Fruit fly (Drosophila melanogaster) whole organism, embryonic: ENCODE data around the gene CG5644.

Source experiments
- Antp ChIP-seq: fragments of 200-800 bp; sonication (Bioruptor generic); optimal IDR thresholded peaks from 3 replicates; lab custom pipeline; 2016; ENCODE audit warnings: missing biosample characterization, missing genetic modification characterization
- Atf-2 ChIP-seq: fragments of 200-800 bp; sonication (Bioruptor generic); optimal IDR thresholded peaks from 2 replicates; lab custom pipeline; 2016; ENCODE audit warnings: missing biosample characterization, missing genetic modification characterization
- CG10209 ChIP-seq: fragments of 200-800 bp; sonication (Bioruptor generic); optimal IDR thresholded peaks from 3 replicates; lab custom pipeline; 2017; ENCODE audit warnings: missing biosample characterization, mild to moderate bottlenecking, missing genetic modification characterization, missing genetic modification reagents
- CG10654 ChIP-seq: fragments of 200-800 bp; sonication (Bioruptor generic); optimal IDR thresholded peaks from 2 replicates; lab custom pipeline; 2016; ENCODE audit warnings: missing biosample characterization, missing genetic modification characterization
- CG10959 ChIP-seq: fragments of 200-800 bp; sonication (Bioruptor generic); IDR thresholded peaks from 2 replicates; pipeline ENCODE4 v1.3.6; 2022; ENCODE audit warnings: missing biosample characterization, missing genetic modification characterization
- CG11247 ChIP-seq: fragments of 200-800 bp; sonication (Bioruptor generic); IDR thresholded peaks from 2 replicates; pipeline ENCODE4 v1.3.6; 2022; ENCODE audit warnings: missing biosample characterization, missing genetic modification characterization
- CG11723 ChIP-seq: fragments of 200-800 bp; sonication (Bioruptor generic); optimal IDR thresholded peaks from 2 replicates; lab custom pipeline; 2017; ENCODE audit warnings: missing biosample characterization, mild to moderate bottlenecking, missing genetic modification characterization
- CG15011 ChIP-seq: fragments of 200-800 bp; sonication (Bioruptor generic); optimal IDR thresholded peaks from 3 replicates; lab custom pipeline; 2018; ENCODE audit warnings: missing biosample characterization, mild to moderate bottlenecking, missing genetic modification characterization
- CG1529 ChIP-seq: fragments of 200-800 bp; sonication (Bioruptor generic); optimal IDR thresholded peaks from 3 replicates; lab custom pipeline; 2018; ENCODE audit warnings: missing biosample characterization, missing genetic modification characterization
- CG15601 ChIP-seq: fragments of 200-800 bp; sonication (Bioruptor generic); optimal IDR thresholded peaks from 3 replicates; lab custom pipeline; 2019; ENCODE audit warnings: missing biosample characterization, mild to moderate bottlenecking, missing genetic modification characterization, moderate library complexity
- CG17612 ChIP-seq: fragments of 200-800 bp; sonication (Bioruptor generic); IDR thresholded peaks from 2 replicates; pipeline ENCODE4 v1.3.6; 2022; ENCODE audit warnings: missing biosample characterization, missing genetic modification characterization
- CG18011 ChIP-seq: fragments of 200-800 bp; sonication (Bioruptor generic); optimal IDR thresholded peaks from 2 replicates; lab custom pipeline; 2017; ENCODE audit warnings: missing biosample characterization, missing genetic modification characterization, mild to moderate bottlenecking, moderate library complexity, missing genotype
- CG18262 ChIP-seq: fragments of 200-800 bp; optimal IDR thresholded peaks from 3 replicates; lab custom pipeline; 2019; ENCODE audit warnings: missing biosample characterization, mild to moderate bottlenecking, missing genetic modification characterization, moderate library complexity
- CG18764 ChIP-seq: fragments of 200-800 bp; sonication (Bioruptor generic); optimal IDR thresholded peaks from 3 replicates; lab custom pipeline; 2016; ENCODE audit warnings: missing biosample characterization, missing genetic modification characterization
- CG2712 ChIP-seq: fragments of 200-800 bp; optimal IDR thresholded peaks from 3 replicates; lab custom pipeline; 2019; ENCODE audit warnings: missing biosample characterization, mild to moderate bottlenecking, missing genetic modification characterization, moderate library complexity
- CG3838 ChIP-seq: fragments of 200-800 bp; sonication (Bioruptor generic); optimal IDR thresholded peaks from 3 replicates; lab custom pipeline; 2016; ENCODE audit warnings: missing biosample characterization, missing genetic modification characterization
- CG6791 ChIP-seq: fragments of 200-800 bp; sonication (Bioruptor generic); IDR thresholded peaks from 3 replicates; pipeline ENCODE4 v1.3.6; 2022; ENCODE audit warnings: missing biosample characterization, missing genetic modification characterization; ENCODE audit not compliant: partially characterized antibody
- CG7745 ChIP-seq: fragments of 200-800 bp; sonication (Bioruptor generic); optimal IDR thresholded peaks from 2 replicates; lab custom pipeline; 2018; ENCODE audit warnings: missing biosample characterization, mild to moderate bottlenecking, missing genetic modification characterization, moderate library complexity
- CG7963 ChIP-seq: fragments of 200-800 bp; sonication (Bioruptor generic); IDR thresholded peaks from 3 replicates; pipeline ENCODE4 v1.3.6; 2022; ENCODE audit warnings: missing biosample characterization, missing genetic modification characterization; ENCODE audit not compliant: partially characterized antibody
- CG8290 ChIP-seq, 3 experiments: fragments of 200-800 bp; sonication (Bioruptor generic); optimal IDR thresholded peaks; 2 replicates each; lab custom pipeline; 2016 to 2019; ENCODE audit warnings: missing biosample characterization in 3 of 3, missing genetic modification characterization in 3 of 3, mild to moderate bottlenecking in 2 of 3, moderate library complexity in 1 of 3
- CG8924 ChIP-seq: fragments of 200-800 bp; optimal IDR thresholded peaks from 3 replicates; lab custom pipeline; 2019; ENCODE audit warnings: missing biosample characterization, mild to moderate bottlenecking, missing genetic modification characterization, moderate library complexity
- CkIIα-i1 ChIP-seq: fragments of 200-800 bp; sonication (Bioruptor generic); IDR thresholded peaks from 2 replicates; pipeline ENCODE4 v1.3.6; 2022; ENCODE audit warnings: missing biosample characterization, missing genetic modification characterization
- CoRest ChIP-seq: fragments of 200-800 bp; sonication (Bioruptor generic); optimal IDR thresholded peaks from 3 replicates; lab custom pipeline; 2018; ENCODE audit warnings: missing biosample characterization, mild to moderate bottlenecking, missing genetic modification characterization, moderate library complexity
- Dbx ChIP-seq: fragments of 200-800 bp; sonication (Bioruptor generic); IDR thresholded peaks from 3 replicates; pipeline ENCODE4 v1.3.6; 2022; ENCODE audit warnings: missing biosample characterization, missing genetic modification characterization
- Fer3 ChIP-seq: fragments of 200-800 bp; sonication (Bioruptor generic); optimal IDR thresholded peaks from 2 replicates; lab custom pipeline; 2018; ENCODE audit warnings: missing biosample characterization, mild to moderate bottlenecking, missing genetic modification characterization, moderate library complexity
- Kr ChIP-seq: fragments of 200-800 bp; sonication (Bioruptor generic); optimal IDR thresholded peaks from 2 replicates; lab custom pipeline; 2017; ENCODE audit warnings: missing biosample characterization, mild to moderate bottlenecking, missing genetic modification characterization
- Lim3 ChIP-seq: fragments of 200-800 bp; sonication (Bioruptor generic); IDR thresholded peaks from 2 replicates; pipeline ENCODE4 v1.3.6; 2022; ENCODE audit warnings: missing biosample characterization, missing genetic modification characterization
- Mad ChIP-seq: fragments of 200-800 bp; sonication (Bioruptor generic); optimal IDR thresholded peaks from 2 replicates; lab custom pipeline; 2016; ENCODE audit warnings: missing biosample characterization, missing genetic modification characterization
- Nf-YC ChIP-seq: fragments of 200-800 bp; optimal IDR thresholded peaks from 3 replicates; lab custom pipeline; 2019; ENCODE audit warnings: missing biosample characterization, mild to moderate bottlenecking, missing genetic modification characterization, moderate library complexity
- NfI ChIP-seq: fragments of 200-800 bp; sonication (Bioruptor generic); optimal IDR thresholded peaks from 3 replicates; lab custom pipeline; 2018; ENCODE audit warnings: missing biosample characterization, mild to moderate bottlenecking, missing genetic modification characterization, moderate library complexity
- Oli ChIP-seq: fragments of 200-800 bp; sonication (Bioruptor generic); optimal IDR thresholded peaks from 2 replicates; lab custom pipeline; 2018; ENCODE audit warnings: missing biosample characterization, mild to moderate bottlenecking, missing genetic modification characterization, moderate library complexity
- ara ChIP-seq: fragments of 200-800 bp; sonication (Bioruptor generic); IDR thresholded peaks from 2 replicates; pipeline ENCODE4 v1.3.6; 2022; ENCODE audit warnings: missing biosample characterization, missing genetic modification characterization
- crc ChIP-seq: fragments of 200-800 bp; sonication (Bioruptor generic); optimal IDR thresholded peaks from 2 replicates; lab custom pipeline; 2016; ENCODE audit warnings: missing biosample characterization, missing genetic modification characterization
- crol ChIP-seq: fragments of 200-800 bp; sonication (Bioruptor generic); IDR thresholded peaks from 2 replicates; pipeline ENCODE4 v1.3.6; 2022; ENCODE audit warnings: missing biosample characterization, missing genetic modification characterization
- dm ChIP-seq: fragments of 200-800 bp; sonication (Bioruptor generic); optimal IDR thresholded peaks from 3 replicates; lab custom pipeline; 2016; ENCODE audit warnings: missing biosample characterization, missing genetic modification characterization
- fd3F ChIP-seq: fragments of 200-800 bp; sonication (Bioruptor generic); optimal IDR thresholded peaks from 2 replicates; lab custom pipeline; 2018; ENCODE audit warnings: missing biosample characterization, mild to moderate bottlenecking, missing genetic modification characterization, moderate library complexity
- gcm ChIP-seq: fragments of 200-800 bp; sonication (Bioruptor generic); optimal IDR thresholded peaks from 2 replicates; lab custom pipeline; 2019; ENCODE audit warnings: missing biosample characterization, mild to moderate bottlenecking, missing genetic modification characterization, moderate library complexity
- gfzf ChIP-seq: fragments of 200-800 bp; sonication (Bioruptor generic); optimal IDR thresholded peaks from 2 replicates; lab custom pipeline; 2016; ENCODE audit warnings: missing biosample characterization, mild to moderate bottlenecking, missing genetic modification characterization, moderate library complexity
- hbn ChIP-seq: fragments of 200-800 bp; sonication (Bioruptor generic); IDR thresholded peaks from 2 replicates; pipeline ENCODE4 v1.3.6; 2022; ENCODE audit warnings: missing biosample characterization, missing genetic modification characterization; ENCODE audit not compliant: partially characterized antibody
- sima ChIP-seq: fragments of 200-800 bp; sonication (Bioruptor generic); optimal IDR thresholded peaks from 2 replicates; lab custom pipeline; 2016; ENCODE audit warnings: missing biosample characterization, missing genetic modification characterization
- slou ChIP-seq: fragments of 200-800 bp; sonication (Bioruptor generic); optimal IDR thresholded peaks from 3 replicates; lab custom pipeline; 2016; ENCODE audit warnings: missing biosample characterization, missing genetic modification characterization
- stwl ChIP-seq: fragments of 200-800 bp; sonication (Bioruptor generic); optimal IDR thresholded peaks from 3 replicates; lab custom pipeline; 2018; ENCODE audit warnings: missing biosample characterization, mild to moderate bottlenecking, missing genetic modification characterization, moderate library complexity
- tll ChIP-seq, 2 experiments: fragments of 200-800 bp in 1 of 2; fragments of >200 bp in 1 of 2; sonication (Bioruptor generic) in 1 of 2; optimal IDR thresholded peaks; 2 replicates each; lab custom pipeline; 2017 to 2019; ENCODE audit warnings: missing biosample characterization in 2 of 2, missing genetic modification characterization in 2 of 2, mild to moderate bottlenecking in 1 of 2, moderate library complexity in 1 of 2
- toy ChIP-seq: fragments of 200-800 bp; sonication (Bioruptor generic); IDR thresholded peaks from 2 replicates; pipeline ENCODE4 v1.3.6; 2022; ENCODE audit warnings: missing biosample characterization, missing genetic modification characterization
- tx ChIP-seq: fragments of 200-800 bp; sonication (Bioruptor generic); optimal IDR thresholded peaks from 2 replicates; lab custom pipeline; 2016; ENCODE audit warnings: missing biosample characterization, missing genetic modification characterization
- usp ChIP-seq: fragments of >200 bp; optimal IDR thresholded peaks from 2 replicates; lab custom pipeline; 2017; ENCODE audit warnings: missing biosample characterization, missing genetic modification characterization
- vnd ChIP-seq: fragments of 200-800 bp; sonication (Bioruptor generic); IDR thresholded peaks from 3 replicates; pipeline ENCODE4 v1.3.6; 2022; ENCODE audit warnings: missing biosample characterization, missing genetic modification characterization; ENCODE audit not compliant: partially characterized antibody

Gene CG5644

DNA sequence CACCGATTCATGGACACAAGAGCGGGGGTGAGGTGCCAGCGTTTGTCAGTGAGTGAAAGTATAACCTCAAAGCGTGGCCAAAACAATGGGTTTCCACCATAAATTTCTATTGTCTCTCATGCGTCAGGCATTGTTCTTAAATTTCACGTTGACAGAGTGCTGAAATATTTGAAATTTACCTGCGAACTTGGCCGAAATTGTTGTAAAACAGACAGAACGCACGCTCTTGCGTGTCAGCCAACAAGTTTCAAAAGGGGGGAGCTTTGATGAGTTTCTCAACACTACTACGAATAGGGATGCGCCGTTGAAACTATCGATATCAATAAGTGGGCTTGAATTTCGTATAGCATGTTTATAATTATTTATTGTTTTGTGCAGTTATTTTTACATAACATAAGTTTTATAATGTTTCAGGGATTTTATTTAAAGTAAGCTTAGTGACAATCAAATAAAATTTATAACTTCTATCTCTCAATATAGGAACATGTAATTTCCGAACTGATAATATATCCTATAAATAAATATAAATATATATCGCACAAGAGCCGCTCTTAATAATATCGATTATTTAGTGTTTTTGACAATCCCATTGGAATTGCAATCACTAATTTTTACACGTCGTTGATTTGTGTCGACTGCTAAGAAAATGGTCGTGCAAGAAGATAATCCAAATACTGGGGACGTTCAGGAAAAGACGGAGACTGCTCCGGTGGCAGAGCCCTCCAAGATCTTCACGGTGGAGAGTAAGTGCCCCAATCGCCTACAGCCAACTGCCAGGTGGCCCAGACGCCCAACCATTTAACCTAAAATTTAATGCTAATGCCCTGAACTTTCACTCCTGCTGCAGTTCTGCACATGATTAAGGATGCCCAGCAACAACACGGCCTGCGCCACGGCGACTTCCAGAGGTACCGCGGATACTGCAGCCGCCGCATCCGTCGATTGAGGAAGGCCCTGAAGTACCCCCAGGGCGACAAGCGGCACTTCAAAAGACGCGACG lies 4.9 kb downstream of the CG5644 start, which contains the start of the genes pix and Srp68 (continued):
- TF ChIP-seq Kr (GFP tag; lab: Kevin White, UChicago) (no peak), usp (GFP tag; lab: Kevin White, UChicago) (no peak), CG7963 (GFP tag; lab: Robert Waterston, UW) (no peak), Nf-YC (tag; lab: Kevin White, UChicago) (peak; percentile 73), sima (GFP tag; lab: Kevin White, UChicago) (no peak), Mad (GFP tag; lab: Kevin White, UChicago) (peak; percentile 15), CG6791 (GFP tag; lab: Robert Waterston, UW) (0 out of 3 replicates have a peak, but pooled peaks have one; percentile 33), CG8290 (GFP tag; optimal IDR thresholded peaks at IDR 0.05; lab: Kevin White, UChicago) (peak; percentile 53), CG8290 (tag; optimal IDR thresholded peaks at IDR 0.05; lab: Kevin White, UChicago) (peak in 1 of 2 experiments; percentile 39), CG11723 (GFP tag; lab: Kevin White, UChicago) (no peak), CkIIα-i1 (GFP tag; lab: Robert Waterston, UW) (no peak), Oli (tag; lab: Kevin White, UChicago) (no peak), CG1529 (GFP tag; lab: Kevin White, UChicago) (peak; percentile 55), CG10654 (GFP tag; lab: Kevin White, UChicago) (peak; percentile 27), CG10959 (GFP tag; lab: Robert Waterston, UW) (no peak), CG11247 (GFP tag; lab: Robert Waterston, UW) (no peak), crc (GFP tag; lab: Kevin White, UChicago) (peak; percentile 20), tx (GFP tag; lab: Kevin White, UChicago) (peak; percentile 33), CG10209 (GFP tag; lab: Kevin White, UChicago) (peak; percentile 61), CoRest (tag; lab: Kevin White, UChicago) (peak; percentile 83), Antp (GFP tag; lab: Kevin White, UChicago) (peak; percentile 31), Fer3 (tag; lab: Kevin White, UChicago) (peak; percentile 47), ara (GFP tag; lab: Robert Waterston, UW) (no peak), hbn (GFP tag; lab: Robert Waterston, UW) (peak; percentile 78; the same call in 1 of the 2 replicates), CG15011 (no peak), crol (GFP tag; lab: Robert Waterston, UW) (peak; percentile 99), gcm (GFP tag; lab: Kevin White, UChicago) (peak; percentile 47), CG18764 (peak; percentile 31), stwl (peak; percentile 54), Dbx (GFP tag; lab: Robert Waterston, UW) (peak; percentile 67; the same call in 1 of the 3 replicates), gfzf (GFP tag; lab: Kevin White, UChicago) (no peak), CG3838 (GFP tag; lab: Kevin White, UChicago) (no peak), CG7745 (tag; lab: Kevin White, UChicago) (no peak), tll (GFP tag; optimal IDR thresholded peaks at IDR 0.05; lab: Kevin White, UChicago) (no peak), slou (GFP tag; lab: Kevin White, UChicago) (peak; percentile 57), CG18262 (tag; lab: Kevin White, UChicago) (peak; percentile 79), CG2712 (tag; lab: Kevin White, UChicago) (peak; percentile 82), CG17612 (GFP tag; lab: Robert Waterston, UW) (no peak), fd3F (GFP tag; lab: Kevin White, UChicago) (peak; percentile 43), toy (no peak), Lim3 (no peak), Atf-2 (GFP tag; lab: Kevin White, UChicago) (no peak), vnd (GFP tag; lab: Robert Waterston, UW) (peak; percentile 87), CG8924 (tag; lab: Kevin White, UChicago) (peak; percentile 75), CG15601 (peak; percentile 62), NfI (peak; percentile 68), dm (GFP tag; lab: Kevin White, UChicago) (peak; percentile 81), CG18011 (GFP tag; lab: Kevin White, UChicago) (peak; percentile 36)
